Worm (Caenorhabditis elegans): ENCODE data around the gene F22E12.1.

The F22E12.1 gene

ce11 chrV:10410030-10410713 lies 47.0 kb downstream of the F22E12.1 start, which contains the start of gene F15H10.12:
TSS of gene F15H10.12 (minus strand) at chrV:10410080.
- TF ChIP-seq aly-1 (tag; optimal IDR thresholded peaks at IDR 0.05) = no peak
- TF ChIP-seq tbx-11 (GFP tag; IDR thresholded peaks at IDR 0.05) = no peak
- TF ChIP-seq B0310.2 (tag; optimal IDR thresholded peaks at IDR 0.05) = no peak
- TF ChIP-seq scrt-1 (GFP tag; IDR thresholded peaks at IDR 0.05) = no peak
- TF ChIP-seq ama-1 (optimal IDR thresholded peaks at IDR 0.05) = no peak
- no peak for TF ChIP-seq ceh-13 (GFP tag; optimal IDR thresholded peaks at IDR 0.05)
- TF ChIP-seq hmg-4 (GFP tag; optimal IDR thresholded peaks at IDR 0.05) = no peak
- no peak for TF ChIP-seq hnd-1 (tag; optimal IDR thresholded peaks at IDR 0.05)
- no peak for TF ChIP-seq hmbx-1 (tag; optimal IDR thresholded peaks at IDR 0.05)
- no peak for TF ChIP-seq ets-7 (tag; optimal IDR thresholded peaks at IDR 0.05)
- TF ChIP-seq pes-1 (GFP tag; IDR thresholded peaks at IDR 0.05) = no peak
- TF ChIP-seq tra-4 (tag; optimal IDR thresholded peaks at IDR 0.05) = no peak
- no peak for TF ChIP-seq tbx-37 (GFP tag; conservative IDR thresholded peaks at IDR 0.05)

ce11 chrV:10406313-10406712 lies 50.8 kb downstream of the F22E12.1 start, which contains the start of gene F15H10.7:
TSS of gene F15H10.7 (minus strand) at chrV:10406413.
- TF ChIP-seq ceh-13 (GFP tag; optimal IDR thresholded peaks at IDR 0.05) = no peak
- TF ChIP-seq tra-4 (tag; optimal IDR thresholded peaks at IDR 0.05) = no peak
- TF ChIP-seq pes-1 (GFP tag; IDR thresholded peaks at IDR 0.05) = no peak
- no peak for TF ChIP-seq tbx-11 (GFP tag; IDR thresholded peaks at IDR 0.05)
- TF ChIP-seq hmbx-1 (tag; optimal IDR thresholded peaks at IDR 0.05) = no peak

ce11 chrV:10404701-10405100 lies 52.4 kb downstream of the F22E12.1 start:
- TF ChIP-seq ceh-36 (tag; optimal IDR thresholded peaks at IDR 0.05) (no peak), tra-4 (tag; optimal IDR thresholded peaks at IDR 0.05) (no peak), scrt-1 (GFP tag; IDR thresholded peaks at IDR 0.05) (no peak), B0310.2 (tag; optimal IDR thresholded peaks at IDR 0.05) (no peak), hmg-4 (GFP tag; optimal IDR thresholded peaks at IDR 0.05) (no peak), ceh-13 (GFP tag; optimal IDR thresholded peaks at IDR 0.05) (no peak), flt-1 (GFP tag; IDR thresholded peaks at IDR 0.05) (no peak), sea-1 (GFP tag; conservative IDR thresholded peaks at IDR 0.05) (no peak), ama-1 (optimal IDR thresholded peaks at IDR 0.05) (no peak), pes-1 (GFP tag; IDR thresholded peaks at IDR 0.05) (no peak), tbx-11 (GFP tag; IDR thresholded peaks at IDR 0.05) (no peak), tbx-37 (GFP tag; conservative IDR thresholded peaks at IDR 0.05) (no peak), aly-1 (tag; optimal IDR thresholded peaks at IDR 0.05) (no peak), hmbx-1 (tag; optimal IDR thresholded peaks at IDR 0.05) (no peak)

Measured in whole organism, early embryonic.